Worm (Caenorhabditis elegans) whole organism, L1 larva: ENCODE results near the gene C42D4.13.
A peak's percentile ranks its signal among the peaks of the same experiment; 100 is the strongest.

Source experiments
- C16A3.4 ChIP-seq: fragments of 150-350 bp; optimal IDR thresholded peaks from 2 replicates; lab custom pipeline; 2014; ENCODE audit warnings: missing biosample characterization, missing genetic modification characterization
- aly-2 ChIP-seq: fragments of 150-350 bp; optimal IDR thresholded peaks from 2 replicates; lab custom pipeline; 2014; ENCODE audit warnings: missing biosample characterization, missing genetic modification characterization
- ama-1 ChIP-seq: fragments of 150-350 bp; optimal IDR thresholded peaks from 2 replicates; lab custom pipeline; 2014
- ceh-88 ChIP-seq: fragments of 200-800 bp; sonication (Bioruptor generic); IDR thresholded peaks from 2 replicates; pipeline ENCODE4 v1.3.6; 2022; ENCODE audit warnings: missing genetic modification characterization, missing compliant biosample characterization
- ceh-90 ChIP-seq: sonication (generic microtip); optimal IDR thresholded peaks from 2 replicates; lab custom pipeline; 2016; ENCODE audit warnings: missing genetic modification characterization, missing compliant biosample characterization
- ces-1 ChIP-seq: fragments of 150-350 bp; optimal IDR thresholded peaks from 2 replicates; lab custom pipeline; 2014; ENCODE audit warnings: missing biosample characterization, missing genetic modification reagents, missing genetic modification characterization
- dpl-1 ChIP-seq, 3 experiments: fragments of 150-350 bp in 2 of 3; sonication (generic microtip) in 1 of 3; optimal IDR thresholded peaks; 2 replicates each; lab custom pipeline; 2014 to 2017; ENCODE audit warnings: missing biosample characterization in 3 of 3, missing genetic modification characterization in 3 of 3, missing genetic modification reagents in 3 of 3
- efl-1 ChIP-seq, 4 experiments: fragments of 150-350 bp; optimal IDR thresholded peaks in 3 of 4; peaks in 1 of 4; 1 replicate in 1 of 4; 2 replicates in 3 of 4; lab custom pipeline; 2014; ENCODE audit warnings: missing biosample characterization in 2 of 4, missing genetic modification characterization in 2 of 4, missing genetic modification reagents in 2 of 4
- efl-3 ChIP-seq: fragments of 200-800 bp; sonication (Bioruptor generic); optimal IDR thresholded peaks from 2 replicates; lab custom pipeline; 2018; ENCODE audit warnings: mild to moderate bottlenecking, missing genetic modification characterization, missing compliant biosample characterization
- egl-13 ChIP-seq: sonication (generic microtip); optimal IDR thresholded peaks from 2 replicates; lab custom pipeline; 2016; ENCODE audit warnings: missing genotype, missing genetic modification reagents, missing genetic modification characterization, missing compliant biosample characterization
- egl-27 ChIP-seq, 2 experiments: fragments of 150-350 bp in 1 of 2; sonication (generic microtip); optimal IDR thresholded peaks; 3 replicates each; lab custom pipeline; 2017 to 2018; ENCODE audit warnings: missing biosample characterization in 2 of 2, missing genetic modification characterization in 2 of 2, missing genetic modification reagents in 2 of 2
- elt-2 ChIP-seq: sonication (generic microtip); optimal IDR thresholded peaks from 2 replicates; lab custom pipeline; 2016; ENCODE audit warnings: missing genetic modification characterization, mild to moderate bottlenecking, inconsistent platforms, missing compliant biosample characterization, missing genetic modification reagents
- elt-3 ChIP-seq, 6 experiments: fragments of 150-350 bp in 1 of 6; sonication (generic microtip); optimal IDR thresholded peaks; 2 replicates each; lab custom pipeline; 2017 to 2018; ENCODE audit warnings: missing biosample characterization in 6 of 6, missing genetic modification characterization in 6 of 6, inconsistent platforms in 1 of 6
- fkh-4 ChIP-seq: sonication (generic microtip); optimal IDR thresholded peaks from 2 replicates; lab custom pipeline; 2016; ENCODE audit warnings: missing compliant biosample characterization, missing genetic modification characterization, borderline replicate concordance
- grh-1 ChIP-seq: fragments of 200-800 bp; sonication (Bioruptor generic); IDR thresholded peaks from 2 replicates; pipeline ENCODE4 v1.3.6; 2022; ENCODE audit warnings: missing genetic modification reagents, missing genetic modification characterization, missing compliant biosample characterization
- hpl-2 ChIP-seq: fragments of 150-350 bp; optimal IDR thresholded peaks from 2 replicates; lab custom pipeline; 2014; ENCODE audit warnings: missing biosample characterization, missing genetic modification reagents, missing genetic modification characterization
- jun-1 ChIP-seq: fragments of 150-350 bp; optimal IDR thresholded peaks from 2 replicates; lab custom pipeline; 2014; ENCODE audit warnings: missing biosample characterization, missing genetic modification reagents, missing genetic modification characterization
- lin-13 ChIP-seq: fragments of 150-350 bp; optimal IDR thresholded peaks from 2 replicates; lab custom pipeline; 2014; ENCODE audit warnings: missing biosample characterization, missing genetic modification reagents, missing genetic modification characterization
- lin-14 ChIP-seq: fragments of 200-800 bp; sonication (Bioruptor generic); optimal IDR thresholded peaks from 2 replicates; lab custom pipeline; 2018; ENCODE audit warnings: mild to moderate bottlenecking, missing genetic modification characterization, moderate library complexity, missing compliant biosample characterization
- lin-35 ChIP-seq, 2 experiments: fragments of 150-350 bp; optimal IDR thresholded peaks; 2 replicates each; lab custom pipeline; 2014; ENCODE audit warnings: missing biosample characterization in 2 of 2, missing genetic modification characterization in 2 of 2, missing genetic modification reagents in 2 of 2
- lir-3 ChIP-seq: sonication (generic microtip); optimal IDR thresholded peaks from 2 replicates; lab custom pipeline; 2016; ENCODE audit warnings: mild to moderate bottlenecking, missing genetic modification characterization, moderate library complexity, missing compliant biosample characterization; ENCODE audit not compliant: poor library complexity
- nhr-12 ChIP-seq: sonication (generic microtip); optimal IDR thresholded peaks from 2 replicates; lab custom pipeline; 2017; ENCODE audit warnings: missing biosample characterization, missing genetic modification characterization
- nhr-28 ChIP-seq: fragments of 150-350 bp; optimal IDR thresholded peaks from 2 replicates; lab custom pipeline; 2014; ENCODE audit warnings: missing biosample characterization, missing genetic modification characterization
- nhr-47 ChIP-seq: sonication (generic microtip); optimal IDR thresholded peaks from 2 replicates; lab custom pipeline; 2016; ENCODE audit warnings: mild to moderate bottlenecking, missing genetic modification characterization, moderate library complexity, missing compliant biosample characterization
- nhr-84 ChIP-seq: sonication (generic microtip); optimal IDR thresholded peaks from 2 replicates; lab custom pipeline; 2017; ENCODE audit warnings: missing biosample characterization, missing genetic modification characterization
- nhr-85 ChIP-seq: sonication (generic microtip); peaks from one replicate; lab custom pipeline; 2016; ENCODE audit warnings: missing genetic modification characterization, inconsistent platforms, missing compliant biosample characterization
- rnt-1 ChIP-seq: sonication (generic microtip); optimal IDR thresholded peaks from 2 replicates; lab custom pipeline; 2016; ENCODE audit warnings: mild to moderate bottlenecking, missing genetic modification characterization, moderate library complexity, missing compliant biosample characterization
- skn-1 ChIP-seq: fragments of 150-350 bp; optimal IDR thresholded peaks from 2 replicates; lab custom pipeline; 2014; ENCODE audit warnings: missing biosample characterization, missing genetic modification characterization
- snpc-4 ChIP-seq: fragments of 150-350 bp; optimal IDR thresholded peaks from 2 replicates; lab custom pipeline; 2014; ENCODE audit warnings: missing biosample characterization, missing genetic modification characterization
- snu-23 ChIP-seq: sonication (generic microtip); optimal IDR thresholded peaks from 2 replicates; lab custom pipeline; 2016; ENCODE audit warnings: missing genetic modification characterization, missing compliant biosample characterization
- sptf-1 ChIP-seq: fragments of 150-350 bp; optimal IDR thresholded peaks from 2 replicates; lab custom pipeline; 2014; ENCODE audit warnings: missing biosample characterization, missing genetic modification characterization
- tbx-2 ChIP-seq: sonication (generic microtip); optimal IDR thresholded peaks from 2 replicates; lab custom pipeline; 2016; ENCODE audit warnings: missing genetic modification characterization, missing compliant biosample characterization
- tlp-1 ChIP-seq: fragments of 150-350 bp; optimal IDR thresholded peaks from 2 replicates; lab custom pipeline; 2014; ENCODE audit warnings: missing biosample characterization, missing genetic modification characterization
- unc-62 ChIP-seq: fragments of 150-350 bp; optimal IDR thresholded peaks from 2 replicates; lab custom pipeline; 2014; ENCODE audit warnings: missing biosample characterization, missing genetic modification reagents, missing genetic modification characterization
- unc-98 ChIP-seq: fragments of 200-800 bp; sonication (Bioruptor generic); IDR thresholded peaks from 2 replicates; pipeline ENCODE4 v1.3.6; 2022; ENCODE audit warnings: missing genetic modification characterization, missing compliant biosample characterization
- zip-4 ChIP-seq: fragments of 200-800 bp; sonication (Bioruptor generic); optimal IDR thresholded peaks from 2 replicates; lab custom pipeline; 2018; ENCODE audit warnings: mild to moderate bottlenecking, missing genetic modification characterization, moderate library complexity, missing compliant biosample characterization

Gene C42D4.13

ce11 chrIV:7186756-7187155 is 1.2 kb downstream of the C42D4.13 start, which contains the start of gene str-249:
Gene str-249 (minus strand): TSS chrIV:7186856.
- TF ChIP-seq egl-13 (no peak), nhr-28 (tag; lab: Kevin White, UChicago) (no peak), efl-3 (no peak), aly-2 (tag; lab: Kevin White, UChicago) (no peak), tbx-2 (no peak), unc-62 (GFP tag; lab: Kevin White, UChicago) (no peak), snu-23 (GFP tag; lab: Kevin White, UChicago) (no peak), nhr-12 (tag; lab: Kevin White, UChicago) (no peak)

ce11 chrIV:7184597-7184996 is 3.3 kb downstream of the C42D4.13 start, which contains the start of gene clec-179:
Gene clec-179 (minus strand): TSS chrIV:7184697.
- no peak for TF ChIP-seq zip-4 (GFP tag; lab: Kevin White, UChicago)
- TF ChIP-seq nhr-84 (tag; lab: Kevin White, UChicago): no peak
- TF ChIP-seq rnt-1 (tag; lab: Kevin White, UChicago): no peak
- no peak for TF ChIP-seq ceh-88
- no peak for TF ChIP-seq jun-1 (tag; lab: Kevin White, UChicago)
- TF ChIP-seq egl-27 (tag; optimal IDR thresholded peaks at IDR 0.05; lab: Kevin White, UChicago): no peak
- TF ChIP-seq elt-3 (tag; optimal IDR thresholded peaks at IDR 0.05; lab: Kevin White, UChicago): no peak
- no peak for TF ChIP-seq snpc-4 (tag; lab: Kevin White, UChicago)
- no peak for TF ChIP-seq ceh-90 (tag; lab: Kevin White, UChicago)
- TF ChIP-seq sptf-1 (tag; lab: Kevin White, UChicago): no peak

ce11 chrIV:7182818-7183217 is 5.1 kb downstream of the C42D4.13 start:
- TF ChIP-seq unc-98 (GFP tag; lab: Robert Waterston, UW) (no peak), grh-1 (GFP tag; lab: Robert Waterston, UW) (no peak), nhr-85 (no peak), ces-1 (GFP tag; lab: Kevin White, UChicago) (no peak), lir-3 (tag; lab: Kevin White, UChicago) (no peak), dpl-1 (GFP tag; optimal IDR thresholded peaks at IDR 0.05; lab: Kevin White, UChicago) (no peak), hpl-2 (GFP tag; lab: Kevin White, UChicago) (no peak), nhr-28 (tag; lab: Kevin White, UChicago) (no peak), nhr-47 (tag; lab: Kevin White, UChicago) (no peak), sptf-1 (tag; lab: Kevin White, UChicago) (no peak), skn-1 (tag; lab: Kevin White, UChicago) (no peak), fkh-4 (tag; lab: Kevin White, UChicago) (no peak), ama-1 (lab: Kevin White, UChicago) (no peak), C16A3.4 (no peak), lin-14 (no peak), snu-23 (GFP tag; lab: Kevin White, UChicago) (no peak), lin-35 (GFP tag; optimal IDR thresholded peaks at IDR 0.05; lab: Kevin White, UChicago) (no peak)

- no peak for TF ChIP-seq nhr-84 (tag; lab: Kevin White, UChicago)
- no peak for TF ChIP-seq dpl-1 (GFP tag; optimal IDR thresholded peaks at IDR 0.05; lab: Kevin White, UChicago)
- TF ChIP-seq tlp-1 (tag; lab: Kevin White, UChicago): peak; percentile 32
- TF ChIP-seq elt-2 (tag; lab: Kevin White, UChicago): peak; percentile 74
- no peak for TF ChIP-seq lin-13 (GFP tag; lab: Kevin White, UChicago)
- TF ChIP-seq jun-1 (tag; lab: Kevin White, UChicago): peak; percentile 13
- no peak for TF ChIP-seq efl-1 (optimal IDR thresholded peaks at IDR 0.05; lab: Kevin White, UChicago)
- peak in 1 of 2 experiments; percentile 50 for TF ChIP-seq efl-1 (GFP tag; optimal IDR thresholded peaks at IDR 0.05 in 1 of 2; lab: Kevin White, UChicago)
These were observed 7.6 kb downstream of the C42D4.13 start, which contains the start of gene cest-10 for ce11 chrIV:7180304-7180703. Gene cest-10 (plus strand): TSS chrIV:7180557.
